Worm (Caenorhabditis elegans) whole organism, L4/young adult: ENCODE data around the gene igdb-2.
"Not testable (repeated sequence)": the region's sequence is repeated elsewhere in the genome, so short reads cannot be mapped to it uniquely, and the experiment has no call there.

ENCODE experiments used
- W03F9.2 ChIP-seq: fragments of 150-350 bp; optimal IDR thresholded peaks from 2 replicates; lab custom pipeline; 2014; ENCODE audit warnings: missing biosample characterization, missing genetic modification characterization
- dao-5 ChIP-seq: sonication (generic microtip); optimal IDR thresholded peaks from 2 replicates; lab custom pipeline; 2016; ENCODE audit warnings: missing genotype, missing genetic modification characterization, moderate library complexity, missing compliant biosample characterization
- him-1 ChIP-seq: sonication (generic microtip); optimal IDR thresholded peaks from 2 replicates; lab custom pipeline; 2016; ENCODE audit warnings: missing genotype, missing genetic modification reagents, missing genetic modification characterization, missing compliant biosample characterization

The igdb-2 gene

DNA sequence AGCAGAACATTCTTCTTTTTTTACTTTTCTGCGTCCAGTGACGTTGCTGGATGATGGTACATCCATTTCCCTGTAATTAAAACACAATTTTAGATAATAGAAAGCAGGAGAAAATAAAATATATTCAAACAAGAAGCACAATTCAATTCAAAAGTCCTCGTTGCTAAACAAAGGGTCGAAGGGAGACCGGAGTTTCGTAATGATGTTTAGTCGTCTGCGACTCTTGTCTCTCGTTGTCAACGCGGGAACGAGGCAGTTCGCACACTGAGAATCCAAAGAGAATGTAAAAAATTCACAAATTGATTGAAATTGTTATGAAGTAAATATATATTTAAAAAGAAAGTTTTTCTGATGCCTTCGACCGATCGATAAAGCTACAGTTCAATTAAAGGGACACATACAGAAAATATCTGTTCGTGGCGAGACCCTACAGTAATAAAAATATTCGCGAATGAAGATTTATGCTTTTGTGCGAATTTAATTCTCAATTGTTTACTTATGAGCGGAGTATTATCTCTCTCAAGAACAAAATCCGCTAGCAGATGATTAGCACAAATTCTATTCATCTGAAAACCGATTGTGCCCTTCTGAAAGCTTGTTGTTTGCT, 17.1 kb upstream of the igdb-2 start, which contains the start of gene dpy-26:
Gene dpy-26 (minus strand): TSS at position 111 of the 607 bp plus-strand sequence.
- TF ChIP-seq him-1 (tag; lab: Kevin White, UChicago): no peak
- TF ChIP-seq W03F9.2 (tag; lab: Kevin White, UChicago): peak; percentile 7

DNA sequence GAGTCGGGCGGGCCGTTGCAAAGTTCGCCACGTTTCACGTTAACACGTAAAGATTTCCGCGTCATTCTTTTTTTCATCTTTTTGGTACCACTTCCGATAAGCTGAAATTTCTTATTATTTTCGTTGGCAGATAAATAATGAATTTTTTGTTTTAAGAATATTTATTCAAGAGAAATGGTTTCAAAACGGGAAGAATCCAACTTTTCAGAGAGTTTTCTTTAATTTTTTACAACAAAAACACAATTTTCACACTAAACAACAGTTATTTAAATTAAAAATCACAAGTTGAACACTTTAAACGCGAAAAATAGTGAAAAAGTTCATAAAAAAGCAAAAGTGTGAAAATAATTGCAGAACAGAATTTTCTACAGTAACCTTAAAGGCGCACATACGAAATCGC, 14.3 kb upstream of the igdb-2 start, which contains the start of gene spe-44:
Gene spe-44 (minus strand): TSS at position 101 of the 400 bp plus-strand sequence.
- no peak for TF ChIP-seq W03F9.2 (tag; lab: Kevin White, UChicago)
- no peak for TF ChIP-seq dao-5 (tag; lab: Kevin White, UChicago)
- TF ChIP-seq him-1 (tag; lab: Kevin White, UChicago): no peak

DNA sequence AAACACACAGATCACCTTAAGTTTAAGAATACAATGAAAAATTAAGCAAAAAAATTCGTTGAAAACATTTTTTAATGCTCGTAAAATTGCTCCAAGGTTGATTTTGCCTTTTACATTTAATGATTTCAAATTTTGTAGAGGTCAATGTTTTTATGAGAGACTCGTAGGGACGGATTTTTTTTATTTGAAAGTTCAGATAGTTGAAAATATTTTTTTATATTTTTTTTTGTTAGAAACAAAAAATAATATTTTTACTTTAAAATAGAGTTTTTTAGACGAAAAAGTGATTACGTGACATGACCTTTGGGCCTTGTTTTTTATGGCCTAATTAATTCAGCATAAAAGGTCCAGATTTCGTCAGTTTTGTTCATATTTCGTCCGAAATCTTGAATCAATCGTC, 13.7 kb upstream of the igdb-2 start, which contains the start of gene smz-1:
Gene smz-1 (plus strand): TSS at position 301 of the 400 bp plus-strand sequence.
- TF ChIP-seq him-1 (tag; lab: Kevin White, UChicago) (no peak), W03F9.2 (tag; lab: Kevin White, UChicago) (no peak), dao-5 (tag; lab: Kevin White, UChicago) (no peak)

DNA sequence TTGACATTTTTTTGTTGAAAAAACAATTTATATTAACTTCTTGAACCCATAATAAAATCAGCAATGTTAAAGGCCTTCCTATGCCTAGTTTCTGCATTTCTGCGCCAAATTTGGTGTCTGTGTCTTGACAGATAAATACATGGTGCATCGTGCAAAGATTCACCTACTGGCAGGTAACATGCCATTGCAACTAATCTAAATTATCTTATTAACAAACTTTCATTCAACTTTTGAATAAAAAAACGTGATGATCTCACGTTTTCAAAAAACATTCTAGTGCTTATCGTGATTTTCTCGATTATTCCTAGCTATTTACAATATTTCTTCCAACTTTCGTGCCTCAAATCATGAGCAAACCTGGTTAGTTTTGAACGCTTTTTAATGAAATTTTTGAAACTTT, 11.8 kb upstream of the igdb-2 start, which contains the start of gene C25G4.7:
Gene C25G4.7 (plus strand): TSS at position 301 of the 400 bp plus-strand sequence.
- TF ChIP-seq him-1 (tag; lab: Kevin White, UChicago): no peak
- no peak for TF ChIP-seq W03F9.2 (tag; lab: Kevin White, UChicago)
- no peak for TF ChIP-seq dao-5 (tag; lab: Kevin White, UChicago)

DNA sequence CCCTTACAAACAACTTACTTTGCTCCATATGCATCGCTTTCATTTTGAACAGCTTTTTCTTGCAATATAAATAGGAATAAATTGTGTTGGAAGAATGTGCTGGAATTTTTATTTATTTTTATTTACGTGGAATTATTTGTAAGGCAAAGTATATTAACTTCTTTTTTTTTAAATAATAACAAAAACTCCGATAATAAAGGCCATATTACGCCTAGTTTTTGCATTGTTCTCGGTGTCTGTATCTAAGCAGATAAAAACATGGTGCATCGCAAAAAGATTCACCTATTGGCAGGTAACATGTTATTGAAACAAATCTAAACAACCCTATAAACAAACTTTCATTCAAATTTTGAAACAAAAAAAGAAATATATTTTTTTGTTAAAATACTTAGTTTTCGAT, 5.1 kb upstream of the igdb-2 start, which contains the start of gene C25G4.8:
Gene C25G4.8 (minus strand): TSS at position 101 of the 400 bp plus-strand sequence.
- TF ChIP-seq him-1 (tag; lab: Kevin White, UChicago): no peak
- TF ChIP-seq W03F9.2 (tag; lab: Kevin White, UChicago): no peak
- TF ChIP-seq dao-5 (tag; lab: Kevin White, UChicago): no peak

DNA sequence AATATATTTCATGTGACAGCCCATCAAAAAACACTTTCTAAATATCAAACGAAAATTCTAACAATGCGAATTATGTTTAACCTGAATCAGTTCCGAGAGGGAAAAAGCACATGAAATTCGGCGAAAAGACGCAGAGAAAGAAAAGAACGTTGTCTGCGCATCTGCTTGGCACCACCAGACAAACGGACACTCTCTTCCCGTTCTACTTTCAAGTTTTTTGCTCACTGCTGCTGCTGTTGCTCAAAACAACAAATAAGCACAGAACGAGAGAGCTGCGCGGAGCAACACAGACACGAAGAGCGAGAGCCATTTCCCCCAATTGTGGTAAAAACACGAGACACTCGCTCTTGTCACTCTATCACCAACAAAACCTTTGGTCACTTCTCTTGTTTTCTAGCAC, 3.6 kb upstream of the igdb-2 start:
- TF ChIP-seq dao-5 (tag; lab: Kevin White, UChicago) (no peak), W03F9.2 (tag; lab: Kevin White, UChicago) (no peak), him-1 (tag; lab: Kevin White, UChicago) (no peak)

DNA sequence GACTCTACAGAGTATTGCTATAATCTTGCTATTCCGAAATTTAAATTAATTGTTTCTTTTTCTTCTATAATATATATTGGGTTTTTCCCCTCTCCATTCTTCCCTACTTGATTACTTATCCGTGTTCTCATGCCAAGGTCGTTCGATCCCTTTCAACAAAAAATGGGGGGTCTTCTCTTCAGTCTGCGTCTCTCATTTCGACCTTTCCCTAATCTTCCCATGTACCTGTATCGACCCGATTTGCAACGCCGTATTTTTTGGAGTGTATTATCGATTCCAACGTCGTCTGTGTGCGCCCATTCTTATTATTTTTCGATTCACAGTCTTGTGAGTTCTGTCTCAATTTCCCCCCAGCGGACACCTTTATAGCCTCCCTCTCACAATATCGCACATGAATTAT, 698 bp upstream of the igdb-2 start:
- TF ChIP-seq W03F9.2 (tag; lab: Kevin White, UChicago) (no peak), him-1 (tag; lab: Kevin White, UChicago) (no peak), dao-5 (tag; lab: Kevin White, UChicago) (no peak)

DNA sequence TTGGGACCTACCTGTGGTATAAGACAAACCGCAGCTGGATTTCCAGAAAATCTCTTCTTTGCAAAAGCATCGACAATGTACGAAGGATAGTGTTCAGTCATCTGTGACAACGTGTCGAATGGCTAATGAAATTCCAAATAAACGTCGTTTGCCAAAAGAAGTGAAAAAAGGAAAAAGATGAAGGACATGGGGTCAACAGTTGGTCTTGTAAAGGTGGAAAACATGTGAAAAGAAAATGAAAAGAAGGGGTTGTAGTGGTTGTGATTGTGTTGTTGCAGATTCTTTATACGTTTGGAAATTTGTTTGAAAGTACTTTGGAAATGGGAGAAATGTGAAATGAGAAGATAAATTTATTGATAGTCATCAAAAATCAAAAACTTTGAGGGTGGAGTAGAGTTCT, 8.5 kb downstream of the igdb-2 start, which contains the start of gene T04A11.1:
Gene T04A11.1 (minus strand): TSS at position 101 of the 400 bp plus-strand sequence.
- TF ChIP-seq dao-5, him-1, W03F9.2 (tag; lab: Kevin White, UChicago): not testable (repeated sequence)

DNA sequence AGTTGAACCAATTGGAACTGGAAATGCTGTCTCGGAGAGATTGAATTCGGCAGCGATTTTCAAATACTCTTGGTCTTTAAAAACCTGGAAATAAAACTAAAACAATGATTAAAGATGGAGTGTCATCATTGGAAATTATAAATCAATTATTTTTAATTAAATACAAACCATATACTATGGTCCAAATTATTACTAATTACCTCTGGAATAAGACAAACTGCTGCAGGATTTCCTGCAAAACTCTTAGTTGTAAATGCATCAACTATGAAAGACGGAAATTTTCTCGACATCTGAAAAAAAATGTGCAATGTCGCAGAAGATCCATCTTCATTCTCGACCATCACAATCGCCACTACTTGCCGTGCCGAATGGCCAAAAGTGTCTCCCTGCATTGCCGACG, 10.3 kb downstream of the igdb-2 start, which contains the start of gene igdb-1:
Gene igdb-1 (plus strand): TSS at position 301 of the 400 bp plus-strand sequence.
- not testable (repeated sequence) for TF ChIP-seq dao-5, him-1, W03F9.2 (tag; lab: Kevin White, UChicago)

DNA sequence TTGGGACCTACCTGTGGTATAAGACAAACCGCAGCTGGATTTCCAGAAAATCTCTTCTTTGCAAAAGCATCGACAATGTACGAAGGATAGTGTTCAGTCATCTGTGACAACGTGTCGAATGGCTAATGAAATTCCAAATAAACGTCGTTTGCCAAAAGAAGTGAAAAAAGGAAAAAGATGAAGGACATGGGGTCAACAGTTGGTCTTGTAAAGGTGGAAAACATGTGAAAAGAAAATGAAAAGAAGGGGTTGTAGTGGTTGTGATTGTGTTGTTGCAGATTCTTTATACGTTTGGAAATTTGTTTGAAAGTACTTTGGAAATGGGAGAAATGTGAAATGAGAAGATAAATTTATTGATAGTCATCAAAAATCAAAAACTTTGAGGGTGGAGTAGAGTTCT, 16.0 kb downstream of the igdb-2 start, which contains the start of gene T04A11.4:
Gene T04A11.4 (minus strand): TSS at position 101 of the 400 bp plus-strand sequence.
- TF ChIP-seq him-1, W03F9.2, dao-5 (tag; lab: Kevin White, UChicago): not testable (repeated sequence)

DNA sequence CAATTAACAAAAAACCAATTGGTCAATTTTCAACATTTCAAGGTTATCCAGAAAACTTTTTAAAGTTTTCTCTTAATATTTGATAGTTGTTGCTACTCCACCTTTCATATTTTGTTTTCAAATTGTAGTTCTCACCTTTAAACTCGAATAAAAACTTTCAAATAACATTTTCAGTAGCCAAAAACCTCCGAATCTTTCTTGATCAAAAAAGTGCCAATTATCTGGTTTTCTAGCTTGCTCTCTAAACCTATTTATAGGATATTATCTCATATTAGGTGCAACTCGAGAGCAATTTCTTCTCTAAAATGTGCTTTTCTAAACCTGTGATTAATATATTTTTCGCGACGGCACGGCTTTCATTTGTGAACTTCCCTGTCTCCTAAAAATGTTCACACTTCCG, 18.7 kb downstream of the igdb-2 start, which contains the start of gene sru-26:
Gene sru-26 (plus strand): TSS at position 301 of the 400 bp plus-strand sequence.
- TF ChIP-seq W03F9.2 (tag; lab: Kevin White, UChicago) (no peak), him-1 (tag; lab: Kevin White, UChicago) (no peak), dao-5 (tag; lab: Kevin White, UChicago) (no peak)

DNA sequence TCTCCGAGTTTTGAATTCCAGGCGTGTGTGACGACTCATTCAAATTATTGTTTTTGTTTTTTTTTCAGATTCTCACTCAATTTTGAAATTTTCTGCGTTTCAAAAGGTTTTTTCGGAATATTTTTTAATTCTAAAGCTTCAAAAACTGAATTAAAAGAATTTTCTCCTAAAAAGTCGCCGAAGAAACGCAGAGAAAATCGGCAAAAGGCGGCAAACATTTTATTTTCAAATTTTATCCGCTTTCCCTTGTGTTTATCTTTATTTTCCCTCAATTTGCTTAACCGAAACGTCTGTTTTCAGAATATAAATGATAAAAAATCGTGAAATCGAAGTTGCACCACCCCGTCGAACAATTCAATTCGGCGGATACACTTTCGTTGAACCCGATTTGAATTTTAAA, 22.0 kb downstream of the igdb-2 start, which contains the start of gene him-6:
Gene him-6 (plus strand): TSS at position 301 of the 400 bp plus-strand sequence.
- TF ChIP-seq W03F9.2 (tag; lab: Kevin White, UChicago) (no peak), him-1 (tag; lab: Kevin White, UChicago) (no peak), dao-5 (tag; lab: Kevin White, UChicago) (no peak)

DNA sequence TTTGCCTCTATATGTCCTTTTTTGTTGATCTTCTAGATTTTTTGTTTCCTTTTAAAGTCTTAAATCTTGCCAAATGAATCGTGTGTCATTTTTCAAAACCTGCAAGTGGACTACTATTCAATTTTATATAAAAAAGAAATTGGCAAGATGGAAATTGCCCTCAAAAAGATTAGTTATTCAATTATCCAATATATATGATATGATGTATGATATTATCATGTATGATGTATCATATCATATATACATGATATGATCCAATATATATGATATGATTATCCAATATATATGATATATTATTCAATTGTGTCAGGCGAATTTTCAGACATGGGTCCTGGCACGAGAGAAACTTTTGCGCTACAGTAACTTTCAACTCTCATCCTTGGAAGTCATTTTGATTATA, 26.7 kb downstream of the igdb-2 start, which contains the start of gene sru-20:
Gene sru-20 (plus strand): TSS at position 301 of the 400 bp plus-strand sequence.
- no peak for TF ChIP-seq W03F9.2 (tag; lab: Kevin White, UChicago)
- no peak for TF ChIP-seq him-1 (tag; lab: Kevin White, UChicago)
- TF ChIP-seq dao-5 (tag; lab: Kevin White, UChicago): no peak
